Fruit fly (Drosophila melanogaster): ENCODE data around the gene CG43251.

Gene CG43251

DNA sequence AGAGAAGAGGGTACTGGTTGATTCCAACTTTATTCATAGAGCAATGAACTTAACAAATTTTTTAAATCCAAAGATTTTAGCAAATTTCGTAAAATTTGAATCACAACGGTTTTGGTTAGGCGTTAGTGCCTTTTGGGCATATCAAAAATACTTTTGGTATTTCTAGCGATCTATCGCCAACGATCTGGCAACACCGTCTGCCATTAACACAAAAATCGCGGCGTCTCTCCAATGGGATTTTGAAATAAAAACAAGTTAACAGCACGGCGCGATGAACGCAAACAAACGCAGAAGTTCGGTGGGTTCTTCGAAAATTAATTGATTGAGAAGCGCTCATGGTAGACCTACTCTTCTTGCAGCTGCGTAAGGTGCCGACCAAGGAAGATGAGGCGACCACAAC lies 41.5 kb downstream of the CG43251 start, which contains the start of gene Spc105R:
TSS of gene Spc105R (plus strand) at position 203 of the 400 bp plus-strand sequence.
- TF ChIP-seq cyc (GFP tag; optimal IDR thresholded peaks at IDR 0.05): no peak

Data from whole organism, prepupa.